Worm (Caenorhabditis elegans) whole organism, L2 larva: Measurements from ENCODE around the gene srx-65.

ENCODE experiments used
- fos-1 ChIP-seq: fragments of 150-350 bp; optimal IDR thresholded peaks from 2 replicates; lab custom pipeline; 2014; ENCODE audit warnings: missing biosample characterization, missing genetic modification characterization
- mdl-1 ChIP-seq, 2 experiments: fragments of 150-350 bp in 1 of 2; sonication (generic microtip) in 1 of 2; optimal IDR thresholded peaks; 2 replicates each; lab custom pipeline; 2017; ENCODE audit warnings: missing biosample characterization in 2 of 2, missing genetic modification characterization in 2 of 2
- nhr-11 ChIP-seq: fragments of 150-350 bp; optimal IDR thresholded peaks from 2 replicates; lab custom pipeline; 2014; ENCODE audit warnings: missing biosample characterization, missing genetic modification characterization
- skn-1 ChIP-seq: sonication (generic microtip); optimal IDR thresholded peaks from 2 replicates; lab custom pipeline; 2017; ENCODE audit warnings: missing biosample characterization, missing genetic modification characterization
- snpc-4 ChIP-seq: fragments of 150-350 bp; optimal IDR thresholded peaks from 2 replicates; lab custom pipeline; 2014; ENCODE audit warnings: missing biosample characterization, missing genetic modification characterization
- ztf-11 ChIP-seq: sonication (generic microtip); optimal IDR thresholded peaks from 2 replicates; lab custom pipeline; 2017; ENCODE audit warnings: missing biosample characterization, missing genetic modification characterization

DNA sequence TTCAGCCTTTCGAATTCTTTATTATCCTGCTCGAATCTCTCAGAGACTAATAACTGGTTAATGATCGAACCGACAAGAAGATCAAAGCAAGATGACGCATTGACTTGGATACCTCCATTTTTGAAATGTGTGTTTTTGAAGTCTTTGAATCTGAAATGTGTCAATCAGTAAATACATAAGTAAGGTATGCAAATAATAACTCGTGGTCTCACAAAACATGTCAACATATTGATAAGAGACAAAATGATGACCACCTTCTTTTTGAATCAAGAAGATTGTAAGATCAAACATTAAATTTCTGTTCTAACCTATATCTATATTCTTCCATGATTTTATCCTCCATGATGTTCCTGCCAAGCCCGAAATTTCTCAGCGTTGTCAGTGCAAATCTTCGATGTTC, 47.9 kb downstream of the srx-65 start:
- no peak for TF ChIP-seq ztf-11 (tag; lab: Kevin White, UChicago)
- no peak for TF ChIP-seq fos-1 (tag; lab: Kevin White, UChicago)
- TF ChIP-seq nhr-11 (tag; lab: Kevin White, UChicago): no peak
- TF ChIP-seq snpc-4 (tag; lab: Kevin White, UChicago): no peak
- TF ChIP-seq skn-1 (tag; lab: Kevin White, UChicago): no peak
- no peak for TF ChIP-seq mdl-1 (tag; optimal IDR thresholded peaks at IDR 0.05; lab: Kevin White, UChicago)
